Worm (Caenorhabditis elegans) whole organism, L1 larva: Measurements from ENCODE around the gene F58F9.1.

Experiments
- C04F5.9 ChIP-seq: sonication (generic microtip); optimal IDR thresholded peaks from 2 replicates; lab custom pipeline; 2016; ENCODE audit warnings: missing genetic modification characterization, missing compliant biosample characterization
- Y116A8C.19 ChIP-seq: sonication (generic microtip); optimal IDR thresholded peaks from 2 replicates; lab custom pipeline; 2016; ENCODE audit warnings: missing compliant biosample characterization, missing genetic modification characterization, borderline replicate concordance
- alr-1 ChIP-seq: fragments of 200-800 bp; sonication (Bioruptor generic); optimal IDR thresholded peaks from 2 replicates; lab custom pipeline; 2018; ENCODE audit warnings: borderline replicate concordance, mild to moderate bottlenecking, missing genetic modification characterization, missing compliant biosample characterization
- ama-1 ChIP-seq: fragments of 150-350 bp; optimal IDR thresholded peaks from 2 replicates; lab custom pipeline; 2014
- ceh-88 ChIP-seq: fragments of 200-800 bp; sonication (Bioruptor generic); IDR thresholded peaks from 2 replicates; pipeline ENCODE4 v1.3.6; 2022; ENCODE audit warnings: missing genetic modification characterization, missing compliant biosample characterization
- ceh-90 ChIP-seq: sonication (generic microtip); optimal IDR thresholded peaks from 2 replicates; lab custom pipeline; 2016; ENCODE audit warnings: missing genetic modification characterization, missing compliant biosample characterization
- dpl-1 ChIP-seq, 3 experiments: fragments of 150-350 bp in 2 of 3; sonication (generic microtip) in 1 of 3; optimal IDR thresholded peaks; 2 replicates each; lab custom pipeline; 2014 to 2017; ENCODE audit warnings: missing biosample characterization in 3 of 3, missing genetic modification characterization in 3 of 3, missing genetic modification reagents in 3 of 3
- dsc-1 ChIP-seq: sonication (generic microtip); optimal IDR thresholded peaks from 2 replicates; lab custom pipeline; 2016; ENCODE audit warnings: mild to moderate bottlenecking, missing genetic modification characterization, missing compliant biosample characterization
- efl-3 ChIP-seq: fragments of 200-800 bp; sonication (Bioruptor generic); optimal IDR thresholded peaks from 2 replicates; lab custom pipeline; 2018; ENCODE audit warnings: mild to moderate bottlenecking, missing genetic modification characterization, missing compliant biosample characterization
- egl-13 ChIP-seq: sonication (generic microtip); optimal IDR thresholded peaks from 2 replicates; lab custom pipeline; 2016; ENCODE audit warnings: missing genotype, missing genetic modification reagents, missing genetic modification characterization, missing compliant biosample characterization
- elt-3 ChIP-seq, 6 experiments: fragments of 150-350 bp in 1 of 6; sonication (generic microtip); optimal IDR thresholded peaks; 2 replicates each; lab custom pipeline; 2017 to 2018; ENCODE audit warnings: missing biosample characterization in 6 of 6, missing genetic modification characterization in 6 of 6, inconsistent platforms in 1 of 6
- ets-5 ChIP-seq: fragments of 200-800 bp; sonication (Bioruptor generic); IDR thresholded peaks from 2 replicates; pipeline ENCODE4 v1.3.6; 2022; ENCODE audit warnings: missing genetic modification characterization, missing compliant biosample characterization
- fkh-4 ChIP-seq: sonication (generic microtip); optimal IDR thresholded peaks from 2 replicates; lab custom pipeline; 2016; ENCODE audit warnings: missing compliant biosample characterization, missing genetic modification characterization, borderline replicate concordance
- fkh-8 ChIP-seq: sonication (generic microtip); optimal IDR thresholded peaks from 2 replicates; lab custom pipeline; 2016; ENCODE audit warnings: mild to moderate bottlenecking, missing genetic modification characterization, missing compliant biosample characterization
- grh-1 ChIP-seq: fragments of 200-800 bp; sonication (Bioruptor generic); IDR thresholded peaks from 2 replicates; pipeline ENCODE4 v1.3.6; 2022; ENCODE audit warnings: missing genetic modification reagents, missing genetic modification characterization, missing compliant biosample characterization
- hlh-17 ChIP-seq: fragments of 200-800 bp; sonication (Bioruptor generic); optimal IDR thresholded peaks from 2 replicates; lab custom pipeline; 2018; ENCODE audit warnings: missing genetic modification characterization, mild to moderate bottlenecking, missing compliant biosample characterization, moderate library complexity, borderline replicate concordance
- hlh-4 ChIP-seq: sonication (generic microtip); optimal IDR thresholded peaks from 2 replicates; lab custom pipeline; 2016; ENCODE audit warnings: mild to moderate bottlenecking, missing genetic modification characterization, missing compliant biosample characterization
- hpl-2 ChIP-seq: fragments of 150-350 bp; optimal IDR thresholded peaks from 2 replicates; lab custom pipeline; 2014; ENCODE audit warnings: missing biosample characterization, missing genetic modification reagents, missing genetic modification characterization
- lin-13 ChIP-seq: fragments of 150-350 bp; optimal IDR thresholded peaks from 2 replicates; lab custom pipeline; 2014; ENCODE audit warnings: missing biosample characterization, missing genetic modification reagents, missing genetic modification characterization
- lin-14 ChIP-seq: fragments of 200-800 bp; sonication (Bioruptor generic); optimal IDR thresholded peaks from 2 replicates; lab custom pipeline; 2018; ENCODE audit warnings: mild to moderate bottlenecking, missing genetic modification characterization, moderate library complexity, missing compliant biosample characterization
- lin-15B ChIP-seq: fragments of 150-350 bp; sonication (generic microtip); optimal IDR thresholded peaks from 3 replicates; lab custom pipeline; 2014; ENCODE audit warnings: missing biosample characterization, missing genetic modification characterization
- lir-3 ChIP-seq: sonication (generic microtip); optimal IDR thresholded peaks from 2 replicates; lab custom pipeline; 2016; ENCODE audit warnings: mild to moderate bottlenecking, missing genetic modification characterization, moderate library complexity, missing compliant biosample characterization; ENCODE audit not compliant: poor library complexity
- mab-9 ChIP-seq: fragments of 200-800 bp; sonication (Bioruptor generic); IDR thresholded peaks from 2 replicates; pipeline ENCODE4 v1.3.6; 2022; ENCODE audit warnings: missing genetic modification reagents, missing genetic modification characterization, missing compliant biosample characterization
- mdl-1 ChIP-seq, 2 experiments: fragments of 150-350 bp; optimal IDR thresholded peaks; 2 replicates each; lab custom pipeline; 2014 to 2017; ENCODE audit warnings: missing biosample characterization in 2 of 2, missing genetic modification characterization in 2 of 2, inconsistent platforms in 1 of 2
- mep-1 ChIP-seq: fragments of 150-350 bp; optimal IDR thresholded peaks from 2 replicates; lab custom pipeline; 2014; ENCODE audit warnings: missing biosample characterization, missing genetic modification characterization
- nhr-19 ChIP-seq: fragments of 200-800 bp; sonication (Bioruptor generic); conservative IDR thresholded peaks from 2 replicates; pipeline ENCODE4 v1.3.6; 2022; ENCODE audit warnings: missing genetic modification characterization, missing compliant biosample characterization
- nhr-47 ChIP-seq: sonication (generic microtip); optimal IDR thresholded peaks from 2 replicates; lab custom pipeline; 2016; ENCODE audit warnings: mild to moderate bottlenecking, missing genetic modification characterization, moderate library complexity, missing compliant biosample characterization
- nhr-71 ChIP-seq: sonication (generic microtip); optimal IDR thresholded peaks from 2 replicates; lab custom pipeline; 2016; ENCODE audit warnings: mild to moderate bottlenecking, missing genetic modification characterization, moderate library complexity, missing compliant biosample characterization
- nhr-84 ChIP-seq: sonication (generic microtip); optimal IDR thresholded peaks from 2 replicates; lab custom pipeline; 2017; ENCODE audit warnings: missing biosample characterization, missing genetic modification characterization
- nhr-90 ChIP-seq: sonication (generic microtip); optimal IDR thresholded peaks from 2 replicates; lab custom pipeline; 2016; ENCODE audit warnings: mild to moderate bottlenecking, missing genetic modification characterization, missing compliant biosample characterization; ENCODE audit not compliant: poor library complexity
- pag-3 ChIP-seq: sonication (generic microtip); optimal IDR thresholded peaks from 2 replicates; lab custom pipeline; 2017; ENCODE audit warnings: missing genetic modification characterization, mild to moderate bottlenecking, missing compliant biosample characterization, antibody characterized with exemption, borderline replicate concordance; ENCODE audit not compliant: insufficient read depth
- skn-1 ChIP-seq: fragments of 150-350 bp; optimal IDR thresholded peaks from 2 replicates; lab custom pipeline; 2014; ENCODE audit warnings: missing biosample characterization, missing genetic modification characterization
- snu-23 ChIP-seq: sonication (generic microtip); optimal IDR thresholded peaks from 2 replicates; lab custom pipeline; 2016; ENCODE audit warnings: missing genetic modification characterization, missing compliant biosample characterization
- sptf-1 ChIP-seq: fragments of 150-350 bp; optimal IDR thresholded peaks from 2 replicates; lab custom pipeline; 2014; ENCODE audit warnings: missing biosample characterization, missing genetic modification characterization
- swsn-7 ChIP-seq: sonication (generic microtip); optimal IDR thresholded peaks from 2 replicates; lab custom pipeline; 2016; ENCODE audit warnings: missing genetic modification characterization, missing compliant biosample characterization
- tlp-1 ChIP-seq: fragments of 150-350 bp; optimal IDR thresholded peaks from 2 replicates; lab custom pipeline; 2014; ENCODE audit warnings: missing biosample characterization, missing genetic modification characterization
- unc-130 ChIP-seq: fragments of 150-350 bp; optimal IDR thresholded peaks from 2 replicates; lab custom pipeline; 2017; ENCODE audit warnings: missing biosample characterization, missing genetic modification characterization, inconsistent platforms
- unc-86 ChIP-seq: sonication (generic microtip); optimal IDR thresholded peaks from 2 replicates; lab custom pipeline; 2016; ENCODE audit warnings: missing genetic modification characterization, missing compliant biosample characterization
- xbp-1 ChIP-seq: sonication (generic microtip); optimal IDR thresholded peaks from 2 replicates; lab custom pipeline; 2016; ENCODE audit warnings: missing genetic modification characterization, missing compliant biosample characterization
- zag-1 ChIP-seq: fragments of 150-350 bp; optimal IDR thresholded peaks from 2 replicates; lab custom pipeline; 2014; ENCODE audit warnings: missing biosample characterization, missing genetic modification characterization
- zip-4 ChIP-seq: fragments of 200-800 bp; sonication (Bioruptor generic); optimal IDR thresholded peaks from 2 replicates; lab custom pipeline; 2018; ENCODE audit warnings: mild to moderate bottlenecking, missing genetic modification characterization, moderate library complexity, missing compliant biosample characterization
- ztf-11 ChIP-seq, 2 experiments: sonication (generic microtip); optimal IDR thresholded peaks; 2 replicates each; lab custom pipeline; 2016 to 2017; ENCODE audit warnings: missing genetic modification characterization in 2 of 2, missing biosample characterization in 1 of 2, missing compliant biosample characterization in 1 of 2
- ztf-4 ChIP-seq: fragments of 150-350 bp; optimal IDR thresholded peaks from 2 replicates; lab custom pipeline; 2014; ENCODE audit warnings: missing biosample characterization, missing genetic modification characterization

The F58F9.1 gene

ce11 chrIV:6249591-6249990 is at the start of gene F58F9.1:
F58F9.1 (plus strand) TSS chrIV:6249841.
- TF ChIP-seq nhr-19 (no peak), swsn-7 (tag; lab: Kevin White, UChicago) (peak; percentile 4), snu-23 (no peak), egl-13 (tag; lab: Kevin White, UChicago) (peak; percentile 9), hlh-17 (no peak), zip-4 (GFP tag; lab: Kevin White, UChicago) (no peak), ama-1 (lab: Kevin White, UChicago) (no peak), zag-1 (tag; lab: Kevin White, UChicago) (no peak), nhr-47 (peak; percentile 29), lin-14 (GFP tag; lab: Kevin White, UChicago) (peak; percentile 64), dsc-1 (peak; percentile 37), alr-1 (tag; lab: Kevin White, UChicago) (no peak), tlp-1 (tag; lab: Kevin White, UChicago) (no peak)

- TF ChIP-seq zip-4 (GFP tag; lab: Kevin White, UChicago) (no peak), nhr-19 (no peak), dsc-1 (no peak), lin-15B (no peak), hlh-4 (tag; lab: Kevin White, UChicago) (peak; percentile 96), ztf-4 (tag; lab: Kevin White, UChicago) (no peak), hpl-2 (GFP tag; lab: Kevin White, UChicago) (no peak), nhr-71 (tag; lab: Kevin White, UChicago) (peak; percentile 28), zag-1 (tag; lab: Kevin White, UChicago) (no peak), lir-3 (tag; lab: Kevin White, UChicago) (no peak), tlp-1 (tag; lab: Kevin White, UChicago) (no peak), skn-1 (tag; lab: Kevin White, UChicago) (no peak), pag-3 (no peak), ceh-90 (tag; lab: Kevin White, UChicago) (no peak), sptf-1 (no peak), xbp-1 (no peak), ceh-88 (GFP tag; lab: Robert Waterston, UW) (no peak), fkh-8 (tag; lab: Kevin White, UChicago) (peak; percentile 23), efl-3 (GFP tag; lab: Kevin White, UChicago) (no peak), nhr-90 (no peak)
Observed at ce11 chrIV:6200249-6200648, 49.4 kb upstream of the F58F9.1 start.

- TF ChIP-seq hlh-4 (tag; lab: Kevin White, UChicago) (peak; percentile 11), hlh-17 (no peak)
- TF ChIP-seq, all 84 proteins: peak for 1
Observed at ce11 chrIV:6201769-6202168, 47.9 kb upstream of the F58F9.1 start, which contains the start of gene tkr-2. tkr-2 (plus strand) TSS chrIV:6202069.

- TF ChIP-seq ztf-11 (tag; optimal IDR thresholded peaks at IDR 0.05; lab: Kevin White, UChicago) (peak in 1 of 2 experiments; percentile 98), alr-1 (tag; lab: Kevin White, UChicago) (no peak), Y116A8C.19 (peak; percentile 88), hlh-17 (peak; percentile 74), elt-3 (tag; optimal IDR thresholded peaks at IDR 0.05; lab: Kevin White, UChicago) (peak in 3 of 6 experiments; percentile 5 to 76 (median 21)), zip-4 (GFP tag; lab: Kevin White, UChicago) (peak; percentile 80), mab-9 (peak; percentile 89), fkh-4 (tag; lab: Kevin White, UChicago) (peak; percentile 98), grh-1 (peak; percentile 87), mep-1 (peak; percentile 84), unc-86 (tag; lab: Kevin White, UChicago) (peak; percentile 88), nhr-84 (tag; lab: Kevin White, UChicago) (no peak), nhr-47 (peak; percentile 97), pag-3 (no peak), mdl-1 (tag; optimal IDR thresholded peaks at IDR 0.05; lab: Kevin White, UChicago) (peak in 1 of 2 experiments; percentile 61), tlp-1 (tag; lab: Kevin White, UChicago) (no peak), ama-1 (lab: Kevin White, UChicago) (no peak), dpl-1 (GFP tag; optimal IDR thresholded peaks at IDR 0.05; lab: Kevin White, UChicago) (peak; percentile 95 to 97 (median 97)), xbp-1 (peak; percentile 92), ceh-90 (tag; lab: Kevin White, UChicago) (peak; percentile 98), lin-14 (GFP tag; lab: Kevin White, UChicago) (peak; percentile 91), dsc-1 (peak; percentile 97), C04F5.9 (tag; lab: Kevin White, UChicago) (peak; percentile 93), lin-13 (GFP tag; lab: Kevin White, UChicago) (peak; percentile 63), unc-130 (peak; percentile 88), ets-5 (GFP tag; lab: Robert Waterston, UW) (no peak)
Observed at ce11 chrIV:6206294-6206776, 43.3 kb upstream of the F58F9.1 start, which contains the start of gene C49A9.10. C49A9.10 (minus strand) TSS chrIV:6206344.
